Worm (Caenorhabditis elegans): ENCODE results near the gene Y57G11C.499.

Y57G11C.499 gene

DNA sequence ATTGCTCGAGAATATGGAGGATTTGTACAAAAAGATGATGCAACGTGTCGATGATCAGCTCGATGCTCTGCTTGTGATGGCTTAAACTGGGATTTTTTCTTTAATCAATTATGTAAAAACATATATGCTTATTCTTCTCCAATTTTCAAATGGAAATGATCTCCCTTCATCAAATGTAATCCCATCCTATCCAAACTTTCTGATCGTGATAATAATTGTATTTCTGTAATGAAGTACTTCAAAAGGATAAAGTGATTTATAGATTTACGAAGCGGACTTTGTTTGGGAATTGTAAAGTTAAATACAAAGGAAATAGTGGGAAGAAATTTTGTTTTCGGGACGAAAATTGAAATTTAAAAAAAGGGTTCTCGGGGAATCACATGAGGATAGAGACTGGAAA is 35.8 kb upstream of the Y57G11C.499 start (continued):
- TF ChIP-seq somi-1 (GFP tag; optimal IDR thresholded peaks at IDR 0.05) = peak; percentile 26
- TF ChIP-seq Y53F4B.3 (GFP tag; IDR thresholded peaks at IDR 0.05) = no peak
- TF ChIP-seq ztf-25 (GFP tag; IDR thresholded peaks at IDR 0.05) = no peak
- TF ChIP-seq pbrm-1 (GFP tag; IDR thresholded peaks at IDR 0.05) = 0 out of 2 replicates have a peak, but pooled peaks have one; percentile 7
- no peak for TF ChIP-seq zim-3 (tag; optimal IDR thresholded peaks at IDR 0.05)
- TF ChIP-seq tbp1 (GFP tag; optimal IDR thresholded peaks at IDR 0.05) = peak; percentile 35
- TF ChIP-seq F10E7.11 (tag; optimal IDR thresholded peaks at IDR 0.05) = no peak
- no peak for TF ChIP-seq nfyb-1 (GFP tag; IDR thresholded peaks at IDR 0.05)
- no peak for TF ChIP-seq unc-130 (GFP tag; optimal IDR thresholded peaks at IDR 0.05)
- no peak for TF ChIP-seq ets-4 (GFP tag; optimal IDR thresholded peaks at IDR 0.05)
- TF ChIP-seq gei-17 (GFP tag; optimal IDR thresholded peaks at IDR 0.05) = no peak
- TF ChIP-seq lin-26 (GFP tag; IDR thresholded peaks at IDR 0.05) = no peak
- peak in 1 of 3 experiments; percentile 62 for TF ChIP-seq lin-35 (GFP tag; optimal IDR thresholded peaks at IDR 0.05)
- no peak for TF ChIP-seq ztf-28 (GFP tag; IDR thresholded peaks at IDR 0.05)
- no peak for TF ChIP-seq rpc-1 (optimal IDR thresholded peaks at IDR 0.05)
- TF ChIP-seq rpc-1 (tag; optimal IDR thresholded peaks at IDR 0.05) = no peak
- TF ChIP-seq B0261.1 (tag; optimal IDR thresholded peaks at IDR 0.05) = no peak
- no peak for TF ChIP-seq repo-1 (tag; optimal IDR thresholded peaks at IDR 0.05)
- TF ChIP-seq efl-1 (GFP tag; optimal IDR thresholded peaks at IDR 0.05) = no peak
- no peak for TF ChIP-seq dpl-1 (GFP tag; optimal IDR thresholded peaks at IDR 0.05)
- TF ChIP-seq ceh-27 (GFP tag; optimal IDR thresholded peaks at IDR 0.05) = no peak
- TF ChIP-seq fkh-3 (tag; optimal IDR thresholded peaks at IDR 0.05) = no peak
- TF ChIP-seq mes-4 (tag; optimal IDR thresholded peaks at IDR 0.05) = peak; percentile 12
- 0 out of 2 replicates have a peak, but pooled peaks have one; percentile 28 for TF ChIP-seq Y67H2A.10 (GFP tag; conservative IDR thresholded peaks at IDR 0.05)
- TF ChIP-seq pha-4 (tag; optimal IDR thresholded peaks at IDR 0.05) = no peak
- TF ChIP-seq F23B12.7 (tag; optimal IDR thresholded peaks at IDR 0.05; ENCODE audit: insufficient read depth) = no peak
- no peak for TF ChIP-seq F55B11.4 (tag; optimal IDR thresholded peaks at IDR 0.05; ENCODE audit: borderline replicate concordance, insufficient read depth)
- TF ChIP-seq nhr-120 (GFP tag; IDR thresholded peaks at IDR 0.05) = no peak
- no peak for TF ChIP-seq Y53G8AR.9 (GFP tag; conservative IDR thresholded peaks at IDR 0.05)
- TF ChIP-seq Y56A3A.18 (GFP tag; IDR thresholded peaks at IDR 0.05) = 0 out of 2 replicates have a peak, but pooled peaks have one; percentile 3
- TF ChIP-seq xnd-1 (tag; optimal IDR thresholded peaks at IDR 0.05) = no peak
- TF ChIP-seq T07F8.4 (tag; optimal IDR thresholded peaks at IDR 0.05) = no peak
- no peak for TF ChIP-seq hlh-12 (tag; optimal IDR thresholded peaks at IDR 0.05)
- TF ChIP-seq ZK185.1 (tag; optimal IDR thresholded peaks at IDR 0.05; ENCODE audit: poor library complexity, severe bottlenecking) = peak; percentile 1
- TF ChIP-seq madf-10 (tag; optimal IDR thresholded peaks at IDR 0.05) = no peak
- no peak for TF ChIP-seq D2030.7 (GFP tag; IDR thresholded peaks at IDR 0.05)
- no peak for TF ChIP-seq ceh-91 (GFP tag; IDR thresholded peaks at IDR 0.05)
- peak; percentile 38 for TF ChIP-seq tlf-1 (GFP tag; optimal IDR thresholded peaks at IDR 0.05)
- no peak for TF ChIP-seq attf-5 (GFP tag; optimal IDR thresholded peaks at IDR 0.05)
- no peak for TF ChIP-seq nfya-1 (tag; optimal IDR thresholded peaks at IDR 0.05; ENCODE audit: borderline replicate concordance, insufficient read depth)
- peak; percentile 76 for TF ChIP-seq Y79H2A.3 (GFP tag; conservative IDR thresholded peaks at IDR 0.05)
- TF ChIP-seq mel-28 (tag; optimal IDR thresholded peaks at IDR 0.05; ENCODE audit: borderline replicate concordance) = no peak
- peak; percentile 31 for TF ChIP-seq athp-1 (tag; optimal IDR thresholded peaks at IDR 0.05)
- TF ChIP-seq nhr-179 (tag; optimal IDR thresholded peaks at IDR 0.05) = no peak
- no peak for TF ChIP-seq ceh-79 (tag; optimal IDR thresholded peaks at IDR 0.05)
- no peak for TF ChIP-seq lir-1 (GFP tag; conservative IDR thresholded peaks at IDR 0.05)
- no peak for TF ChIP-seq B0019.2 (GFP tag; conservative IDR thresholded peaks at IDR 0.05)
- TF ChIP-seq cebp-2 (GFP tag; IDR thresholded peaks at IDR 0.05) = no peak
- no peak for TF ChIP-seq rcor-1 (GFP tag; IDR thresholded peaks at IDR 0.05)
- peak; percentile 95 for TF ChIP-seq attf-6 (GFP tag; IDR thresholded peaks at IDR 0.05)

All from whole organism, young adult.